Worm (Caenorhabditis elegans): ENCODE data around the gene F07E5.13.

DNA sequence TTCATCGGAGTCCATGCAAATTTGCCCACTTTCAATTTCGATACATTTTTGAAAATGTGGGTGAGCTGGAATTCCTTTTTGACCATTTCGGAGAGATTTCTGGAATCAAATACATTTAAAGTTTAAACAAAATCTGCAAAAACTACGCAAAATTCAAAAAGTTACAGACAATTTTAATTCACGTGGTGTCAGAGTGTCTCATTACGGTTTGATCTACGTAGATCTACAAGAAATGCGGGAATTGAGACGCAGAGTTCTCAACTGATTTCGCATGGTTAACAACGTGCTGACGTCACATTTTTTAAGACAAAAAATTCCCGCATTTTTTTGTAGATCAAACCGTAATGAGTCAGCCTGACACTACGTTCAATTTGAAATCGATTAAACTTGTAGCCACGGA lies 37.4 kb downstream of the F07E5.13 start, which contains the start of gene bath-21:
- TF ChIP-seq ama-1 (optimal IDR thresholded peaks at IDR 0.05), result no peak
- no peak for TF ChIP-seq hnd-1 (tag; optimal IDR thresholded peaks at IDR 0.05)
- TF ChIP-seq tbx-11 (GFP tag; IDR thresholded peaks at IDR 0.05), result no peak

Measured in whole organism, early embryonic.